Worm (Caenorhabditis elegans): ENCODE results near the gene del-10.

DNA sequence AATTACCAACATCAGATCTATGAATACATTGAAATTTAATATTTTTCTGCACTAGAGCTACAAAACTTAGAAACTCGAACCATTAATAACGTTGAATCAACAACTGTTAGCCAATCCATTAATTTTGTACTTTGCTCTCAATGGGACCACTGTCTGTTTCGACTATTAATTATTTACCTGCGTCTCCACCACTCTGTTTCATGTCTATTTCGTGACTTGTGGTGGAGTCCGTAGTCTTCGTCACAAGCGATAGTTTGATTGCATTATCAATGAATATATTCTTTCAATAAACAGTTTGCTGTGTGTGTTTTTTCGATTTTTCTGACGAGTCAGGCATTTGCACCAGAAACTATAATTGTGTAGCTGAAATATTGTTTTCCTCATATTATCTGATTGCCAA lies 4.4 kb upstream of the del-10 start:
- TF ChIP-seq alr-1 (tag; optimal IDR thresholded peaks at IDR 0.05): no peak
- TF ChIP-seq unc-62 (GFP tag; optimal IDR thresholded peaks at IDR 0.05): no peak
- TF ChIP-seq ceh-16 (tag; optimal IDR thresholded peaks at IDR 0.05): no peak
- TF ChIP-seq nhr-10 (tag; optimal IDR thresholded peaks at IDR 0.05): no peak
